Fruit fly (Drosophila melanogaster) whole organism, embryonic: ENCODE measurements around the gene CG6901.

Experiments
- ATbp ChIP-seq: fragments of 200-800 bp; sonication (Bioruptor generic); optimal IDR thresholded peaks from 2 replicates; lab custom pipeline; 2017; ENCODE audit warnings: missing biosample characterization, mild to moderate bottlenecking, missing genetic modification characterization, missing genetic modification reagents
- Ada2b ChIP-seq: fragments of 200-800 bp; sonication (Bioruptor generic); IDR thresholded peaks from 2 replicates; pipeline ENCODE4 v1.3.6; 2022; ENCODE audit warnings: missing biosample characterization, missing genetic modification characterization
- Adf1 ChIP-seq: fragments of 200-800 bp; sonication (Bioruptor generic); IDR thresholded peaks from 2 replicates; pipeline ENCODE4 v1.3.6; 2022; ENCODE audit warnings: missing biosample characterization, missing genetic modification characterization
- Asciz ChIP-seq: fragments of 200-800 bp; sonication (Bioruptor generic); optimal IDR thresholded peaks from 2 replicates; lab custom pipeline; 2017; ENCODE audit warnings: missing biosample characterization, mild to moderate bottlenecking, missing genetic modification characterization, missing genetic modification reagents
- CG10267 ChIP-seq: fragments of 200-800 bp; sonication (Bioruptor generic); optimal IDR thresholded peaks from 2 replicates; lab custom pipeline; 2018; ENCODE audit warnings: missing biosample characterization, mild to moderate bottlenecking, missing genetic modification characterization, moderate library complexity
- CG10274 ChIP-seq: fragments of 200-800 bp; sonication (Bioruptor generic); optimal IDR thresholded peaks from 3 replicates; lab custom pipeline; 2017; ENCODE audit warnings: missing biosample characterization, mild to moderate bottlenecking, missing genetic modification characterization
- CG11093 ChIP-seq: fragments of 200-800 bp; sonication (Bioruptor generic); IDR thresholded peaks from 3 replicates; pipeline ENCODE4 v1.3.6; 2022; ENCODE audit warnings: missing biosample characterization, missing genetic modification characterization
- CG12155 ChIP-seq: fragments of 200-800 bp; sonication (Bioruptor generic); optimal IDR thresholded peaks from 3 replicates; lab custom pipeline; 2016; ENCODE audit warnings: missing biosample characterization, missing genetic modification characterization
- CG14860 ChIP-seq: fragments of 200-800 bp; sonication (Bioruptor generic); IDR thresholded peaks from 3 replicates; pipeline ENCODE4 v1.3.6; 2022; ENCODE audit warnings: missing biosample characterization, missing genetic modification characterization; ENCODE audit not compliant: partially characterized antibody
- CG15601 ChIP-seq: fragments of 200-800 bp; sonication (Bioruptor generic); optimal IDR thresholded peaks from 3 replicates; lab custom pipeline; 2019; ENCODE audit warnings: missing biosample characterization, mild to moderate bottlenecking, missing genetic modification characterization, moderate library complexity
- CG15696 ChIP-seq: fragments of 200-800 bp; sonication (Bioruptor generic); optimal IDR thresholded peaks from 2 replicates; lab custom pipeline; 2019; ENCODE audit warnings: missing biosample characterization, mild to moderate bottlenecking, missing genetic modification characterization, moderate library complexity
- CG17568 ChIP-seq: fragments of 200-800 bp; sonication (Bioruptor generic); optimal IDR thresholded peaks from 2 replicates; lab custom pipeline; 2018; ENCODE audit warnings: missing biosample characterization, mild to moderate bottlenecking, missing genetic modification characterization, moderate library complexity
- CG34376 ChIP-seq: fragments of 200-800 bp; sonication (Bioruptor generic); optimal IDR thresholded peaks from 2 replicates; lab custom pipeline; 2018; ENCODE audit warnings: missing biosample characterization, mild to moderate bottlenecking, missing genetic modification characterization
- CG3726 ChIP-seq: fragments of 200-800 bp; sonication (Bioruptor generic); IDR thresholded peaks from 3 replicates; pipeline ENCODE4, ENCODE4 v1.3.6; 2022; ENCODE audit warnings: missing biosample characterization, missing genetic modification characterization
- CG4617 ChIP-seq: fragments of 200-800 bp; sonication (Bioruptor generic); optimal IDR thresholded peaks from 3 replicates; lab custom pipeline; 2016; ENCODE audit warnings: missing biosample characterization, missing genetic modification characterization, borderline replicate concordance
- CG6254 ChIP-seq: fragments of 200-800 bp; sonication (Bioruptor generic); optimal IDR thresholded peaks from 3 replicates; lab custom pipeline; 2017; ENCODE audit warnings: mild to moderate bottlenecking, missing biosample characterization, missing genetic modification reagents, missing genetic modification characterization
- CG7372 ChIP-seq: fragments of 200-800 bp; sonication (Bioruptor generic); IDR thresholded peaks from 2 replicates; pipeline ENCODE4 v1.3.6; 2022; ENCODE audit warnings: missing biosample characterization, missing genetic modification characterization
- CG7987 ChIP-seq: fragments of 200-800 bp; sonication (Bioruptor generic); optimal IDR thresholded peaks from 2 replicates; lab custom pipeline; 2018; ENCODE audit warnings: missing biosample characterization, mild to moderate bottlenecking, missing genetic modification characterization, moderate library complexity
- CG8765 ChIP-seq: fragments of 200-800 bp; sonication (Bioruptor generic); IDR thresholded peaks from 2 replicates; pipeline ENCODE4 v1.3.6; 2022; ENCODE audit warnings: missing biosample characterization, missing genetic modification characterization
- CG9609 ChIP-seq: fragments of 200-800 bp; sonication (Bioruptor generic); optimal IDR thresholded peaks from 3 replicates; lab custom pipeline; 2016; ENCODE audit warnings: missing biosample characterization, missing genetic modification characterization
- Dref ChIP-seq: fragments of 200-800 bp; sonication (Bioruptor generic); IDR thresholded peaks from 2 replicates; pipeline ENCODE4 v1.3.6; 2022; ENCODE audit warnings: missing biosample characterization, missing genetic modification characterization
- Elba2 ChIP-seq: fragments of 200-800 bp; sonication (Bioruptor generic); optimal IDR thresholded peaks from 3 replicates; lab custom pipeline; 2016; ENCODE audit warnings: missing biosample characterization, missing genetic modification characterization
- Fer1 ChIP-seq: fragments of 200-800 bp; sonication (Bioruptor generic); optimal IDR thresholded peaks from 2 replicates; lab custom pipeline; 2017; ENCODE audit warnings: missing biosample characterization, mild to moderate bottlenecking, missing genetic modification characterization
- Hey ChIP-seq: fragments of 200-800 bp; sonication (Bioruptor generic); optimal IDR thresholded peaks from 3 replicates; lab custom pipeline; 2018; ENCODE audit warnings: missing biosample characterization, mild to moderate bottlenecking, missing genetic modification characterization
- Kr ChIP-seq: fragments of 200-800 bp; sonication (Bioruptor generic); optimal IDR thresholded peaks from 2 replicates; lab custom pipeline; 2017; ENCODE audit warnings: missing biosample characterization, mild to moderate bottlenecking, missing genetic modification characterization
- Nf-YC ChIP-seq: fragments of 200-800 bp; optimal IDR thresholded peaks from 3 replicates; lab custom pipeline; 2019; ENCODE audit warnings: missing biosample characterization, mild to moderate bottlenecking, missing genetic modification characterization, moderate library complexity
- PHDP ChIP-seq: fragments of 200-800 bp; sonication (Bioruptor generic); optimal IDR thresholded peaks from 3 replicates; lab custom pipeline; 2018; ENCODE audit warnings: missing biosample characterization, mild to moderate bottlenecking, missing genetic modification characterization, moderate library complexity
- Scr ChIP-seq: fragments of 200-800 bp; sonication (Bioruptor generic); IDR thresholded peaks from 2 replicates; pipeline ENCODE4 v1.3.6; 2022; ENCODE audit warnings: missing biosample characterization, missing genetic modification characterization; ENCODE audit not compliant: partially characterized antibody
- Sox102F ChIP-seq: fragments of 200-800 bp; sonication (Bioruptor generic); optimal IDR thresholded peaks from 2 replicates; lab custom pipeline; 2018; ENCODE audit warnings: missing biosample characterization, mild to moderate bottlenecking, missing genetic modification characterization, moderate library complexity
- Sry-δ ChIP-seq: fragments of 200-800 bp; sonication (Bioruptor generic); optimal IDR thresholded peaks from 2 replicates; lab custom pipeline; 2016; ENCODE audit warnings: missing biosample characterization, missing genetic modification characterization
- ase ChIP-seq: fragments of 200-800 bp; sonication (Bioruptor generic); IDR thresholded peaks from 3 replicates; pipeline ENCODE4 v1.3.6; 2022; ENCODE audit warnings: missing biosample characterization, missing genetic modification characterization
- ato ChIP-seq: fragments of 200-800 bp; sonication (Bioruptor generic); IDR thresholded peaks from 2 replicates; pipeline ENCODE4 v1.3.6; 2022; ENCODE audit warnings: missing biosample characterization, missing genetic modification characterization; ENCODE audit not compliant: partially characterized antibody
- bowl ChIP-seq: fragments of 200-800 bp; sonication (Bioruptor generic); IDR thresholded peaks from 2 replicates; pipeline ENCODE4 v1.3.6; 2022; ENCODE audit warnings: missing biosample characterization, missing genetic modification characterization
- cad ChIP-seq: fragments of >200 bp; optimal IDR thresholded peaks from 2 replicates; lab custom pipeline; 2017; ENCODE audit warnings: missing biosample characterization, missing genetic modification characterization
- exex ChIP-seq: fragments of 200-800 bp; sonication (Bioruptor generic); optimal IDR thresholded peaks from 4 replicates; lab custom pipeline; 2018; ENCODE audit warnings: missing biosample characterization, mild to moderate bottlenecking, missing genetic modification characterization, moderate library complexity
- fd102C ChIP-seq: fragments of 200-800 bp; sonication (Bioruptor generic); optimal IDR thresholded peaks from 2 replicates; lab custom pipeline; 2018; ENCODE audit warnings: missing biosample characterization, mild to moderate bottlenecking, missing genetic modification characterization, moderate library complexity
- gsb ChIP-seq: fragments of 200-800 bp; sonication (Bioruptor generic); IDR thresholded peaks from 2 replicates; pipeline ENCODE4 v1.3.6; 2022; ENCODE audit warnings: missing biosample characterization, missing genetic modification characterization
- kah ChIP-seq: fragments of 200-800 bp; sonication (Bioruptor generic); optimal IDR thresholded peaks from 2 replicates; lab custom pipeline; 2018; ENCODE audit warnings: missing biosample characterization, mild to moderate bottlenecking, missing genetic modification characterization
- lab ChIP-seq: fragments of 200-800 bp; sonication (Bioruptor generic); optimal IDR thresholded peaks from 3 replicates; lab custom pipeline; 2017; ENCODE audit warnings: missing biosample characterization, missing genetic modification characterization, mild to moderate bottlenecking, moderate library complexity, missing genetic modification reagents
- maf-S ChIP-seq: fragments of 200-800 bp; sonication (Bioruptor generic); optimal IDR thresholded peaks from 2 replicates; lab custom pipeline; 2016; ENCODE audit warnings: missing biosample characterization, missing genetic modification characterization
- mirr ChIP-seq: fragments of 200-800 bp; sonication (Bioruptor generic); optimal IDR thresholded peaks from 3 replicates; lab custom pipeline; 2018; ENCODE audit warnings: missing biosample characterization, mild to moderate bottlenecking, missing genetic modification characterization
- oc ChIP-seq: fragments of 200-800 bp; sonication (Bioruptor generic); optimal IDR thresholded peaks from 2 replicates; lab custom pipeline; 2018; ENCODE audit warnings: missing biosample characterization, mild to moderate bottlenecking, missing genetic modification characterization, moderate library complexity
- odd ChIP-seq: fragments of 200-800 bp; sonication (Bioruptor generic); optimal IDR thresholded peaks from 2 replicates; lab custom pipeline; 2017; ENCODE audit warnings: missing biosample characterization, mild to moderate bottlenecking, missing genetic modification characterization
- pfk ChIP-seq: fragments of 200-800 bp; sonication (Bioruptor generic); optimal IDR thresholded peaks from 2 replicates; lab custom pipeline; 2018; ENCODE audit warnings: missing biosample characterization, mild to moderate bottlenecking, missing genetic modification characterization, moderate library complexity
- run ChIP-seq: fragments of 200-800 bp; sonication (Bioruptor generic); optimal IDR thresholded peaks from 3 replicates; lab custom pipeline; 2018; ENCODE audit warnings: missing biosample characterization, mild to moderate bottlenecking, missing genetic modification characterization
- trem ChIP-seq: fragments of 200-800 bp; optimal IDR thresholded peaks from 3 replicates; lab custom pipeline; 2019; ENCODE audit warnings: missing biosample characterization, mild to moderate bottlenecking, missing genetic modification characterization, moderate library complexity
- unpg ChIP-seq: fragments of 200-800 bp; sonication (Bioruptor generic); optimal IDR thresholded peaks from 3 replicates; lab custom pipeline; 2018; ENCODE audit warnings: missing biosample characterization, mild to moderate bottlenecking, missing genetic modification characterization, moderate library complexity
- zfh2 ChIP-seq: fragments of 200-800 bp; sonication (Bioruptor generic); optimal IDR thresholded peaks from 2 replicates; lab custom pipeline; 2016; ENCODE audit warnings: missing biosample characterization, missing genetic modification characterization

CG6901 gene

dm6 chr3R:16284901-16285300, 38.3 kb upstream of the CG6901 start (continued):
- TF ChIP-seq Asciz (GFP tag; lab: Kevin White, UChicago) (no peak), CG6254 (GFP tag; lab: Kevin White, UChicago) (no peak)
- TF ChIP-seq, all 482 proteins: peak for 25

- TF ChIP-seq Hey (tag; lab: Kevin White, UChicago), result no peak
- no peak for TF ChIP-seq Sox102F (GFP tag; lab: Kevin White, UChicago)
- TF ChIP-seq Nf-YC (tag; lab: Kevin White, UChicago), result no peak
- no peak for TF ChIP-seq CG4617 (GFP tag; lab: Kevin White, UChicago)
- TF ChIP-seq zfh2 (GFP tag; lab: Kevin White, UChicago), result no peak
- no peak for TF ChIP-seq Adf1 (GFP tag; lab: Robert Waterston, UW)
- TF ChIP-seq Dref (GFP tag; lab: Robert Waterston, UW), result no peak
- no peak for TF ChIP-seq Sry-δ (GFP tag; lab: Kevin White, UChicago)
- peak; percentile 47 for TF ChIP-seq CG15601 (tag; lab: Kevin White, UChicago)
- TF ChIP-seq CG3726 (GFP tag; lab: Robert Waterston, UW), result no peak
- no peak for TF ChIP-seq CG9609 (GFP tag; lab: Kevin White, UChicago)
- no peak for TF ChIP-seq Ada2b (GFP tag; lab: Robert Waterston, UW)
- TF ChIP-seq run (tag; lab: Kevin White, UChicago), result no peak
- no peak for TF ChIP-seq kah (GFP tag; lab: Kevin White, UChicago)
- no peak for TF ChIP-seq CG10267 (tag; lab: Kevin White, UChicago)
- no peak for TF ChIP-seq CG11093 (GFP tag; lab: Robert Waterston, UW)
- no peak for TF ChIP-seq pfk (GFP tag; lab: Kevin White, UChicago)
- TF ChIP-seq bowl (GFP tag; lab: Robert Waterston, UW), result no peak
- TF ChIP-seq CG7987 (GFP tag; lab: Kevin White, UChicago), result no peak
- TF ChIP-seq fd102C (GFP tag; lab: Kevin White, UChicago), result no peak
- TF ChIP-seq Fer1 (GFP tag; lab: Kevin White, UChicago), result no peak
- no peak for TF ChIP-seq CG7372
- TF ChIP-seq odd (GFP tag; lab: Kevin White, UChicago), result no peak
- TF ChIP-seq oc (tag; lab: Kevin White, UChicago), result no peak
- TF ChIP-seq CG8765 (GFP tag; lab: Robert Waterston, UW), result no peak
- no peak for TF ChIP-seq Scr (GFP tag; lab: Robert Waterston, UW)
- TF ChIP-seq ase, result no peak
- no peak for TF ChIP-seq CG10274 (GFP tag; lab: Kevin White, UChicago)
- no peak for TF ChIP-seq ato (GFP tag; lab: Robert Waterston, UW)
- TF ChIP-seq Elba2 (GFP tag; lab: Kevin White, UChicago), result peak; percentile 9
- TF ChIP-seq Kr, result no peak
- no peak for TF ChIP-seq gsb (GFP tag; lab: Robert Waterston, UW)
- no peak for TF ChIP-seq CG14860
- TF ChIP-seq CG17568 (GFP tag; lab: Kevin White, UChicago), result peak; percentile 15
- no peak for TF ChIP-seq trem (tag; lab: Kevin White, UChicago)
- peak; percentile 27 for TF ChIP-seq CG15696
- TF ChIP-seq unpg (GFP tag; lab: Kevin White, UChicago), result no peak
- TF ChIP-seq exex (tag; lab: Kevin White, UChicago), result peak; percentile 75
- no peak for TF ChIP-seq PHDP (tag; lab: Kevin White, UChicago)
- TF ChIP-seq ATbp (GFP tag; lab: Kevin White, UChicago), result peak; percentile 19
- TF ChIP-seq CG12155 (GFP tag; lab: Kevin White, UChicago), result no peak
- no peak for TF ChIP-seq CG34376 (GFP tag; lab: Kevin White, UChicago)
- no peak for TF ChIP-seq lab (GFP tag; lab: Kevin White, UChicago)
- peak; percentile 28 for TF ChIP-seq mirr
- no peak for TF ChIP-seq maf-S (GFP tag; lab: Kevin White, UChicago)
- TF ChIP-seq cad (GFP tag; lab: Kevin White, UChicago), result no peak
These were observed 37.5 kb upstream of the CG6901 start for dm6 chr3R:16285612-16286188.
